Worm (Caenorhabditis elegans): ENCODE data around the gene syg-2.
A peak's percentile ranks its signal among the peaks of the same experiment; 100 is the strongest.

syg-2 gene

DNA sequence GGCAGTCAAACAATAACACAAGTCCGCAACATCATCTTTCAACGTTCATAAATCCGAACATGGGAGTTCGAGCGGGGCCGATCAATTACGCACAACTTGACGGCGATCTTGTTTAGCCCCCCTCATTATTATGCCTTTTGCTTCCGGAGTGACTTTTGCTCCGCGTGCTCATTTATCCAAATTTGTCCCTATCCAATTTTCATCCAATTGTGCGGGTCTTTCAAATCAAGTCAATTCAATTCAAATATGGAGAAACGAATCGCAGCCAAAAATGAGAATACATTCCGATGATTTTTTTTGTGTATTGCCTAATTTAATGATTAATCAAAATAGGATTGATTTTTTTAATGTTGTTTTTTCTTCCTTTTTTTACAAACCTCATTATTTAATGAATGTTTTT is 7.7 kb downstream of the syg-2 start:
- TF ChIP-seq lsy-12 (tag; optimal IDR thresholded peaks at IDR 0.05): no peak
- TF ChIP-seq zag-1 (tag; optimal IDR thresholded peaks at IDR 0.05): no peak
- no peak for TF ChIP-seq aly-2 (tag; optimal IDR thresholded peaks at IDR 0.05)
- TF ChIP-seq nfya-1 (tag; optimal IDR thresholded peaks at IDR 0.05; ENCODE audit: insufficient read depth): no peak
- TF ChIP-seq R02D3.7 (tag; optimal IDR thresholded peaks at IDR 0.05): no peak
- no peak for TF ChIP-seq ceh-82 (tag; optimal IDR thresholded peaks at IDR 0.05)
- no peak for TF ChIP-seq ceh-16 (tag; optimal IDR thresholded peaks at IDR 0.05)
- no peak for TF ChIP-seq nhr-25 (tag; optimal IDR thresholded peaks at IDR 0.05)
- TF ChIP-seq ztf-4 (tag; optimal IDR thresholded peaks at IDR 0.05): no peak
- TF ChIP-seq jun-1 (tag; optimal IDR thresholded peaks at IDR 0.05): no peak
- no peak for TF ChIP-seq eor-1 (tag; optimal IDR thresholded peaks at IDR 0.05)
- no peak for TF ChIP-seq nhr-237 (tag; optimal IDR thresholded peaks at IDR 0.05)

DNA sequence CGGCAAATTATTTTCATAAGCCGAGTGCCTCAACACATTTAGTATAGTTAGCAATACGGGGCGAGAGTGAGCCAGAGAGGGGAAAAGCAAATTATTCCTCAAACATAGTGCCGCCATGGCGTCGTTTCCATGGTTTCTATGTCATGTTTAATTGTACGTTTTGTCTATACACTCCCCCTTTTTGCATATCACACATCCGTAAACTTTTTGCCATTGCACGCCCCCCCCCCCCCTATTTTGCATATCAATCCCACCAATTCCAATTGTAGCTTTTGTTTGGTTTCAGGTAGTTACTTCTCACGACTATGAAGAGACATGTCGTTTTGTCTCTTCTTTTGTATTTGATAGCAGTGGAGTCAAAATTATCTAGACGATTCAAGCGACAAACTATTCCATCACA is 9.3 kb downstream of the syg-2 start, which contains the start of gene C26G2.2:
Gene C26G2.2, plus strand, starts transcription at position 301 of the 400 bp plus-strand sequence.
- TF ChIP-seq nhr-43 (tag; optimal IDR thresholded peaks at IDR 0.05; ENCODE audit: poor library complexity, severe bottlenecking): no peak
- no peak for TF ChIP-seq lsy-12 (tag; optimal IDR thresholded peaks at IDR 0.05)
- TF ChIP-seq nhr-12 (tag; optimal IDR thresholded peaks at IDR 0.05): no peak
- TF ChIP-seq ceh-16 (tag; optimal IDR thresholded peaks at IDR 0.05): no peak
- TF ChIP-seq nhr-28 (tag; optimal IDR thresholded peaks at IDR 0.05): no peak
- no peak for TF ChIP-seq aly-2 (tag; optimal IDR thresholded peaks at IDR 0.05)

DNA sequence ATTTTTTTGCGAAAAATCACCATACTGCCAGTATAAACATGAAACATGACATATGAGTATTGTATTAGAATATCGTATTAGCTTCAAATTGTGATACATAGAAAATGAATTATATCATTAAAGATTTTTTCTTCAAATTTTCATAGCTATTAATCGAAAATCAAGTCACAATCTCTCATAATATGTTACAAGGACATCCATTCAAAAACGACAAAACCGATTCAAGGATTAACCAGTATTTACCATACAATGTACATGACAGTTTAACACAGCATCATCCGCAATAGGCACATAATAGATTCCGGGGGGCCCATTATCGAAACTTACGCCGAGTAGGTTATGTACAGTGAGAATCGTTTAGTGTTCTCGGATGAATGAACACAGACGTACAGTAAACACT is 16.5 kb downstream of the syg-2 start:
- TF ChIP-seq snpc-4 (tag; optimal IDR thresholded peaks at IDR 0.05) (no peak), tbx-2 (tag; optimal IDR thresholded peaks at IDR 0.05) (no peak), nhr-25 (tag; optimal IDR thresholded peaks at IDR 0.05) (no peak), ceh-82 (tag; optimal IDR thresholded peaks at IDR 0.05) (no peak), elt-2 (tag; optimal IDR thresholded peaks at IDR 0.05) (no peak), nhr-23 (tag; optimal IDR thresholded peaks at IDR 0.05) (no peak), sea-2 (GFP tag; optimal IDR thresholded peaks at IDR 0.05) (no peak), nhr-43 (tag; optimal IDR thresholded peaks at IDR 0.05; ENCODE audit: poor library complexity, severe bottlenecking) (no peak), ama-1 (optimal IDR thresholded peaks at IDR 0.05) (no peak), skn-1 (tag; optimal IDR thresholded peaks at IDR 0.05) (no peak), elt-3 (tag; optimal IDR thresholded peaks at IDR 0.05) (no peak), nhr-28 (tag; optimal IDR thresholded peaks at IDR 0.05) (no peak), eor-1 (tag; optimal IDR thresholded peaks at IDR 0.05) (no peak), egl-5 (tag; optimal IDR thresholded peaks at IDR 0.05) (no peak), fkh-10 (GFP tag; optimal IDR thresholded peaks at IDR 0.05) (no peak), ztf-4 (tag; optimal IDR thresholded peaks at IDR 0.05) (no peak), fkh-2 (tag; optimal IDR thresholded peaks at IDR 0.05) (no peak), daf-12 (tag; optimal IDR thresholded peaks at IDR 0.05) (no peak), pqm-1 (tag; optimal IDR thresholded peaks at IDR 0.05) (no peak)

DNA sequence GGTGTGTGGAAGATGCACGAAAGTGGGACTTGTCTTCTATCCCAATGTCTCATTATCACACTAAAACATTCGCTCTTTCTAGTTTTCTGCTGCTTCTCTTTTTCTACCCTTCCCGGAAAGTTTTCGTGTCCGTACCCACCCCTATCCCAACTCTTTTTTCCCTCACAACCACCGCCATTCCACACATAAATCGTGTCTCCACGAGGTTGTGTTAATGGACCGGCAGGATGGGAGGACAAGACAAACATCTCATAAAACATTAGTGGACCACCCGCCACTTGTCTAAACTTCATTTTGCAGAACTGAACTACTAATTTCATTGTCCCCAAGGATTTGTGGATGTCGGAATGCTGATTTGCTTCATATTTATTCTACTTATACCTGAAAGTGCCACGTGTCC is 19.3 kb downstream of the syg-2 start, which contains the start of gene slt-1:
Gene slt-1, plus strand, starts transcription at position 301 of the 400 bp plus-strand sequence.
- no peak for TF ChIP-seq nhr-237 (tag; optimal IDR thresholded peaks at IDR 0.05)
- TF ChIP-seq egl-5 (tag; optimal IDR thresholded peaks at IDR 0.05): peak; percentile 72
- TF ChIP-seq ztf-4 (tag; optimal IDR thresholded peaks at IDR 0.05): no peak

DNA sequence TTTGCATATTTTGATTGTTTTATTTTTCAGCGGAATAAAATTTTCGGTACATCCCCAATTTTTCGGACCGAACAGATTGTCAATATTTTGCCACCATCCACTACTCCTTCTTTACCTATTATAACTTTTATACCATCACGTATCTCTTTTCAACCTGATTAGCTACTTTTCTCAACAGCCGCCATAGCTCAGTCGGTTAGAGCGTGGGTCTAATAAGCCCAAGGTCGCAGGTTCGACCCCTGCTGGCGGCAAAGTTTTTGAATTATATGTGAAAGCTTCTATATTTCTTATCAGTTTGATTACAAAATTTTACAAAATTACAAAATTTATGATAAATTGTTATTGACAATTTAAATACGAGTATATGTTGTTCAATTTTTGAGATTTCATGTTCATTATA is 24.2 kb downstream of the syg-2 start:
- no peak for TF ChIP-seq ztf-4 (tag; optimal IDR thresholded peaks at IDR 0.05)
- TF ChIP-seq ceh-16 (tag; optimal IDR thresholded peaks at IDR 0.05): no peak
- no peak for TF ChIP-seq elt-3 (tag; optimal IDR thresholded peaks at IDR 0.05)
- TF ChIP-seq ZK546.5 (tag; optimal IDR thresholded peaks at IDR 0.05): no peak
- TF ChIP-seq nhr-25 (tag; optimal IDR thresholded peaks at IDR 0.05): peak; percentile 19
- no peak for TF ChIP-seq eor-1 (tag; optimal IDR thresholded peaks at IDR 0.05)
- TF ChIP-seq jun-1 (tag; optimal IDR thresholded peaks at IDR 0.05): no peak
- no peak for TF ChIP-seq tbx-2 (tag; optimal IDR thresholded peaks at IDR 0.05)
- TF ChIP-seq nhr-43 (tag; optimal IDR thresholded peaks at IDR 0.05; ENCODE audit: poor library complexity, severe bottlenecking): no peak
- no peak for TF ChIP-seq mdl-1 (tag; optimal IDR thresholded peaks at IDR 0.05)
- peak; percentile 17 for TF ChIP-seq elt-2 (tag; optimal IDR thresholded peaks at IDR 0.05)
- no peak for TF ChIP-seq nhr-23 (tag; optimal IDR thresholded peaks at IDR 0.05)
- no peak for TF ChIP-seq lsy-12 (tag; optimal IDR thresholded peaks at IDR 0.05)

DNA sequence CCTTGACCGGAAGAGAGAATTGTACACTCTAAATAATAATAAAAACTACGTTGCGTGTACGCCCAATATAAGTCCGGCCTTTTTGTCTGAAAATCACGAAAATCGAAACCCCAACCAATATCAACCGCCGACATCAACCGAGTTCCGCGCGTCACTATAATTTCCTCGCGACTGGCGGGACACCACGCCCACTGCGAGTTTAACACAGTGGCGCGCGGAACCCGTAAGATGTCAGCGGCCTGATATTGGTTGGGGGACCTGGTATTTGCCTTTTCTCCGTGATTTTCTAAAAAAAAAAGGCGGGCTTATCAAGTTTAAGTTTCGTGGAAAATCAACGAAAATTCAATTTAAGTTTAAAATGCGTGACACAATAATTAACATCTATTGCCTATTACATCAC is 25.7 kb downstream of the syg-2 start:
- TF ChIP-seq ceh-28 (tag; optimal IDR thresholded peaks at IDR 0.05): no peak
- TF ChIP-seq snpc-4 (tag; optimal IDR thresholded peaks at IDR 0.05): peak; percentile 39
